Fruit fly (Drosophila melanogaster): ENCODE data around the gene CG44002.

Gene CG44002

dm6 chr2L:3148959-3149591, 21.8 kb downstream of the CG44002 start (continued):
- TF ChIP-seq CG7987 (GFP tag; optimal IDR thresholded peaks at IDR 0.05) (no peak), croc (GFP tag; conservative IDR thresholded peaks at IDR 0.05) (no peak), exex (tag; optimal IDR thresholded peaks at IDR 0.05) (no peak), bbx (GFP tag; IDR thresholded peaks at IDR 0.05; ENCODE audit: partially characterized antibody) (no peak), jigr1 (GFP tag; IDR thresholded peaks at IDR 0.05) (no peak), Gug (GFP tag; IDR thresholded peaks at IDR 0.05) (no peak), BEAF-32 (GFP tag; optimal IDR thresholded peaks at IDR 0.05) (no peak), sim (GFP tag; IDR thresholded peaks at IDR 0.05) (no peak), vnd (GFP tag; IDR thresholded peaks at IDR 0.05; ENCODE audit: partially characterized antibody) (no peak), stc (GFP tag; IDR thresholded peaks at IDR 0.05) (no peak), CG9876 (GFP tag; optimal IDR thresholded peaks at IDR 0.05) (no peak), Dfd (GFP tag; optimal IDR thresholded peaks at IDR 0.05) (no peak), CHES-1-like (GFP tag; optimal IDR thresholded peaks at IDR 0.05) (no peak), Asciz (GFP tag; optimal IDR thresholded peaks at IDR 0.05) (peak; percentile 7), ash1 (GFP tag; optimal IDR thresholded peaks at IDR 0.05) (no peak), CG4360 (GFP tag; IDR thresholded peaks at IDR 0.05) (peak; percentile 84), gem (tag; optimal IDR thresholded peaks at IDR 0.05) (no peak), wek (GFP tag; optimal IDR thresholded peaks at IDR 0.05) (no peak), CG9437 (GFP tag; optimal IDR thresholded peaks at IDR 0.05) (no peak), CG2712 (tag; optimal IDR thresholded peaks at IDR 0.05) (peak; percentile 16), Sry-β (GFP tag; optimal IDR thresholded peaks at IDR 0.05) (no peak), bsh (GFP tag; optimal IDR thresholded peaks at IDR 0.05) (peak in 1 of 2 experiments; percentile 0), Med (GFP tag) (peak; percentile 69), eve (GFP tag; optimal IDR thresholded peaks at IDR 0.05) (no peak), CG13123 (GFP tag; optimal IDR thresholded peaks at IDR 0.05) (no peak), B-H1 (GFP tag; IDR thresholded peaks at IDR 0.05) (no peak), HLH3B (GFP tag; IDR thresholded peaks at IDR 0.05) (no peak), Xrp1 (GFP tag; IDR thresholded peaks at IDR 0.05) (peak; percentile 42; the same call in 1 of the 2 replicates), ab (GFP tag; optimal IDR thresholded peaks at IDR 0.05) (no peak), emc (GFP tag; optimal IDR thresholded peaks at IDR 0.05) (no peak), CG10979 (tag; optimal IDR thresholded peaks at IDR 0.05) (no peak), Nf-YB (GFP tag; optimal IDR thresholded peaks at IDR 0.05) (no peak), ERR (GFP tag; optimal IDR thresholded peaks at IDR 0.05) (no peak), jing (GFP tag; optimal IDR thresholded peaks at IDR 0.05) (no peak), Nf-YA (GFP tag; IDR thresholded peaks at IDR 0.05) (no peak), Drgx (GFP tag; IDR thresholded peaks at IDR 0.05) (peak; percentile 39; the same call in 1 of the 2 replicates), dmrt11E (tag; optimal IDR thresholded peaks at IDR 0.05) (peak; percentile 19), fd96Cb (tag; optimal IDR thresholded peaks at IDR 0.05) (peak; percentile 18), Xbp1 (GFP tag; optimal IDR thresholded peaks at IDR 0.05) (peak; percentile 6), zf30C (GFP tag; optimal IDR thresholded peaks at IDR 0.05) (peak; percentile 33), fd64A (GFP tag; optimal IDR thresholded peaks at IDR 0.05) (peak; percentile 2), run (tag; optimal IDR thresholded peaks at IDR 0.05) (no peak), Dad (GFP tag; optimal IDR thresholded peaks at IDR 0.05) (no peak)
